Comparison of ENCODE assay signal across 2 fruit fly cellular contexts in the genomic region with DNA sequence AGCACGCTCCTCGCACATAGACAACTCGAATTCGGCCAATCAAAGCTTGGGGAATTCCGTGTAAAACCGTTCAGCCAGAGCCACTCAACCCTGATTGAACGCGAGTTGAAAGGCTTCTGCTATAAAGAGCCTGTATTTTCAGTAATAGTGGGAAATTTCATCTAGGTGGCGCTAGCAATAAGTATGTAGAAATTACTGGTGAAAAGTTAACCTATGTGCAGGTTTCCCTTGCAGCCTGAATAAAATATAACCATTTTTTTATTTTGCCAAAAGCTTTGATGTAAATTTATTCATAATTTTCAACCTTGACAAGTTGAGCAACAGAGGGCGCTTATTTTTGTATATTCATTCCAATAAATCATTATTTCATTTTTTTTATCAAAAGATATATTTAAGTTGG.
TF ChIP-seq lines count a peak whose summit lies in the region.

No protein-coding gene starts in this region.

- TF ChIP-seq CTCF in S2 (optimal IDR thresholded peaks at IDR 0.05; lab: Kevin White, UChicago), result peak; percentile 55 to 75
- peak; percentile 87 for TF ChIP-seq CTCF in whole organism, embryonic (GFP tag; optimal IDR thresholded peaks at IDR 0.05; lab: Kevin White, UChicago)

TF ChIP-seq in whole organism, embryonic, 481 proteins besides CTCF, POLR2A, EP300 and RAD21:
- TF ChIP-seq h (optimal IDR thresholded peaks at IDR 0.05; lab: Kevin White, UChicago) (no peak), sens (GFP tag; lab: Kevin White, UChicago) (peak; percentile 68), jumu (GFP tag; optimal IDR thresholded peaks at IDR 0.05; lab: Kevin White, UChicago) (no peak), CG9215 (GFP tag; IDR thresholded peaks at IDR 0.05; lab: Robert Waterston, UW) (no peak), CG15601 (tag; optimal IDR thresholded peaks at IDR 0.05; lab: Kevin White, UChicago) (peak; percentile 95), Neu2 (GFP tag; optimal IDR thresholded peaks at IDR 0.05; lab: Kevin White, UChicago; ENCODE audit: borderline replicate concordance) (no peak), gem (tag; optimal IDR thresholded peaks at IDR 0.05; lab: Kevin White, UChicago) (no peak), CG10209 (GFP tag; optimal IDR thresholded peaks at IDR 0.05; lab: Kevin White, UChicago) (no peak), CG1603 (tag; optimal IDR thresholded peaks at IDR 0.05; lab: Kevin White, UChicago) (no peak), ac (GFP tag; optimal IDR thresholded peaks at IDR 0.05; lab: Kevin White, UChicago) (no peak), corto (GFP tag; optimal IDR thresholded peaks at IDR 0.05; lab: Kevin White, UChicago) (no peak), dimm (GFP tag; IDR thresholded peaks at IDR 0.05; lab: Robert Waterston, UW) (no peak), CG2875 (GFP tag; optimal IDR thresholded peaks at IDR 0.05; lab: Kevin White, UChicago) (no peak), hkb (optimal IDR thresholded peaks at IDR 0.05; lab: Kevin White, UChicago) (no peak), hkb (GFP tag; IDR thresholded peaks at IDR 0.05; lab: Robert Waterston, UW) (no peak), Sox102F (GFP tag; optimal IDR thresholded peaks at IDR 0.05; lab: Kevin White, UChicago) (no peak), run (tag; optimal IDR thresholded peaks at IDR 0.05; lab: Kevin White, UChicago) (no peak), seq (GFP tag; IDR thresholded peaks at IDR 0.05; lab: Robert Waterston, UW) (no peak), Usf (GFP tag; optimal IDR thresholded peaks at IDR 0.05; lab: Kevin White, UChicago) (no peak), CG3995 (GFP tag; optimal IDR thresholded peaks at IDR 0.05; lab: Kevin White, UChicago) (no peak), CG8924 (tag; optimal IDR thresholded peaks at IDR 0.05; lab: Kevin White, UChicago) (no peak), CG1024 (GFP tag; IDR thresholded peaks at IDR 0.05; lab: Robert Waterston, UW) (no peak), HLH54F (GFP tag; optimal IDR thresholded peaks at IDR 0.05; lab: Kevin White, UChicago) (no peak), pan (optimal IDR thresholded peaks at IDR 0.05; lab: Kevin White, UChicago) (no peak), pan (GFP tag; optimal IDR thresholded peaks at IDR 0.05 in 1 of 2, IDR thresholded peaks at IDR 0.05 in 1 of 2) (no peak), Dip2 (GFP tag; IDR thresholded peaks at IDR 0.05; lab: Robert Waterston, UW) (peak; percentile 60; the same call in 1 of the 2 replicates), exex (tag; optimal IDR thresholded peaks at IDR 0.05; lab: Kevin White, UChicago) (no peak), chinmo (GFP tag; IDR thresholded peaks at IDR 0.05; lab: Robert Waterston, UW; ENCODE audit: partially characterized antibody) (no peak)
